Worm (Caenorhabditis elegans): Measurements from ENCODE around the gene W01A11.1.

W01A11.1 gene

ce11 chrV:6450129-6451011, 48.7 kb upstream of the W01A11.1 start, which contains the start of gene acl-8 (continued):
- TF ChIP-seq pha-4 (GFP tag; IDR thresholded peaks at IDR 0.05) (no peak), pha-4 (tag; optimal IDR thresholded peaks at IDR 0.05) (peak; percentile 19), daf-16 (GFP tag; optimal IDR thresholded peaks at IDR 0.05) (no peak), daf-16 (tag; optimal IDR thresholded peaks at IDR 0.05) (peak; percentile 61), arid-1 (GFP tag; conservative IDR thresholded peaks at IDR 0.05) (no peak), madf-9 (GFP tag; conservative IDR thresholded peaks at IDR 0.05) (no peak), zag-1 (tag; optimal IDR thresholded peaks at IDR 0.05) (no peak)

ce11 chrV:6453122-6453521, 45.9 kb upstream of the W01A11.1 start, which contains the start of gene acl-9:
TSS of gene acl-9 (plus strand) at chrV:6453226.
- TF ChIP-seq nhr-42 (GFP tag; IDR thresholded peaks at IDR 0.05) = no peak
- no peak for TF ChIP-seq lin-29 (GFP tag; IDR thresholded peaks at IDR 0.05)
- TF ChIP-seq zfp-3 (GFP tag; conservative IDR thresholded peaks at IDR 0.05) = no peak
- TF ChIP-seq ces-1 (GFP tag; optimal IDR thresholded peaks at IDR 0.05) = no peak
- no peak for TF ChIP-seq ceh-62 (tag; optimal IDR thresholded peaks at IDR 0.05)
- no peak for TF ChIP-seq mes-2 (tag; optimal IDR thresholded peaks at IDR 0.05; ENCODE audit: poor library complexity, severe bottlenecking)
- TF ChIP-seq Y48G9A.11 (GFP tag; IDR thresholded peaks at IDR 0.05) = peak; percentile 57
- TF ChIP-seq Y5F2A.4 (GFP tag; optimal IDR thresholded peaks at IDR 0.05) = no peak
- no peak for TF ChIP-seq lin-15B (tag; optimal IDR thresholded peaks at IDR 0.05)
- no peak for TF ChIP-seq ceh-20 (GFP tag; IDR thresholded peaks at IDR 0.05)
- TF ChIP-seq dmd-9 (GFP tag; IDR thresholded peaks at IDR 0.05) = no peak
- no peak for TF ChIP-seq snpc-4 (tag; optimal IDR thresholded peaks at IDR 0.05)
- TF ChIP-seq D1046.2 (GFP tag; IDR thresholded peaks at IDR 0.05) = no peak
- TF ChIP-seq ZK546.5 (tag; optimal IDR thresholded peaks at IDR 0.05) = no peak
- TF ChIP-seq ztf-7 (tag; optimal IDR thresholded peaks at IDR 0.05) = no peak
- peak; percentile 3 for TF ChIP-seq ama-1 (optimal IDR thresholded peaks at IDR 0.05)

DNA sequence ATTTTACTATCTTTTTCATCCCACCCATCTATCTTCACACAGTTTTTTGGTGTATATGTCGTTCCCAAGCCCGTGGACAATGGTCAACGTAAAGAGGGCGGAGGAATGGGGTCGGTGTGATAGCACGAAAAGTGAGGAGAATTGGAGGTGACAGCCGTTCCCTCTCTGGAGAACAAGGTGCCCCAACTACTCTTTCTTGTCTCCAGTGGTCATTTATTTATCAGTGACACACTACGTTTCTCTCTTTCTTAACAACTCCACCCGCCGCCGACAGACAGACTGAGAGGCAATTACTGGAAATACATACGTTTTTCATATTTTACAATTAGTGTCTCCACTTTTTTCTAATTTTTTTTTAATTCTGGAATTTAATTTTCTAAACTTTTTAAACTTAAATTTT, 42.1 kb upstream of the W01A11.1 start:
- TF ChIP-seq aha-1 (tag) (peak; percentile 96), dmd-6 (GFP tag; IDR thresholded peaks at IDR 0.05) (no peak)

ce11 chrV:6458302-6458998, 40.6 kb upstream of the W01A11.1 start:
- TF ChIP-seq mxl-2 (GFP tag; conservative IDR thresholded peaks at IDR 0.05) = no peak
- TF ChIP-seq dmd-6 (GFP tag; IDR thresholded peaks at IDR 0.05) = no peak
- TF ChIP-seq mes-2 (tag; optimal IDR thresholded peaks at IDR 0.05; ENCODE audit: poor library complexity, severe bottlenecking) = peak; percentile 50
- TF ChIP-seq unc-62 (GFP tag; optimal IDR thresholded peaks at IDR 0.05 in 1 of 2) = peak in 1 of 2 experiments; percentile 86
- TF ChIP-seq unc-62 (tag; optimal IDR thresholded peaks at IDR 0.05) = no peak
- peak in 1 of 2 experiments; percentile 16 for TF ChIP-seq mdl-1 (tag; optimal IDR thresholded peaks at IDR 0.05)
- TF ChIP-seq dve-1 (tag; optimal IDR thresholded peaks at IDR 0.05; ENCODE audit: insufficient read depth) = peak; percentile 12
- TF ChIP-seq aha-1 (tag) = peak; percentile 2

ce11 chrV:6461250-6461649, 37.8 kb upstream of the W01A11.1 start:
- no peak for TF ChIP-seq sdz-12 (GFP tag; optimal IDR thresholded peaks at IDR 0.05)
- no peak for TF ChIP-seq cey-2 (tag; optimal IDR thresholded peaks at IDR 0.05; ENCODE audit: borderline replicate concordance, insufficient read depth)
- no peak for TF ChIP-seq snpc-1.2 (GFP tag; IDR thresholded peaks at IDR 0.05)
- TF ChIP-seq nhr-102 (tag; optimal IDR thresholded peaks at IDR 0.05) = no peak
- TF ChIP-seq F37D6.2 (tag; optimal IDR thresholded peaks at IDR 0.05) = no peak
- peak; percentile 24; the same call in 1 of the 2 replicates for TF ChIP-seq dmd-6 (GFP tag; IDR thresholded peaks at IDR 0.05)
- TF ChIP-seq saeg-2 (GFP tag; IDR thresholded peaks at IDR 0.05) = no peak
- TF ChIP-seq php-3 (GFP tag; IDR thresholded peaks at IDR 0.05) = peak; percentile 69; the same call in 1 of the 2 replicates
- no peak for TF ChIP-seq nhr-42 (GFP tag; IDR thresholded peaks at IDR 0.05)
- TF ChIP-seq hlh-30 (tag; optimal IDR thresholded peaks at IDR 0.05; ENCODE audit: insufficient read depth) = peak; percentile 63
- TF ChIP-seq F26F4.8 (GFP tag; conservative IDR thresholded peaks at IDR 0.05) = no peak
